Worm (Caenorhabditis elegans) whole organism, L3 larva: ENCODE data around the gene str-151.

Source experiments
- R02D3.7 ChIP-seq: fragments of 150-350 bp; optimal IDR thresholded peaks from 2 replicates; lab custom pipeline; 2014; ENCODE audit warnings: missing biosample characterization, missing genetic modification characterization
- ZK546.5 ChIP-seq: sonication (generic microtip); optimal IDR thresholded peaks from 2 replicates; lab custom pipeline; 2017; ENCODE audit warnings: missing biosample characterization, missing genetic modification characterization
- ama-1 ChIP-seq: fragments of 150-350 bp; optimal IDR thresholded peaks from 2 replicates; lab custom pipeline; 2018
- ceh-16 ChIP-seq: sonication (generic microtip); optimal IDR thresholded peaks from 2 replicates; lab custom pipeline; 2017; ENCODE audit warnings: missing biosample characterization, missing genetic modification characterization
- ceh-82 ChIP-seq: fragments of 150-350 bp; optimal IDR thresholded peaks from 2 replicates; lab custom pipeline; 2014; ENCODE audit warnings: missing biosample characterization, missing genetic modification characterization
- ceh-9 ChIP-seq: sonication (generic microtip); optimal IDR thresholded peaks from 2 replicates; lab custom pipeline; 2018; ENCODE audit warnings: missing biosample characterization, missing genetic modification characterization
- daf-12 ChIP-seq: fragments of 150-350 bp; optimal IDR thresholded peaks from 2 replicates; lab custom pipeline; 2014; ENCODE audit warnings: missing biosample characterization, missing genetic modification reagents, missing genetic modification characterization
- egl-27 ChIP-seq: sonication (generic microtip); optimal IDR thresholded peaks from 4 replicates; lab custom pipeline; 2017; ENCODE audit warnings: missing biosample characterization, missing genetic modification reagents, missing genetic modification characterization
- egl-5 ChIP-seq: fragments of 150-350 bp; optimal IDR thresholded peaks from 2 replicates; lab custom pipeline; 2017; ENCODE audit warnings: missing biosample characterization, missing genetic modification reagents, missing genetic modification characterization, inconsistent platforms
- elt-3 ChIP-seq, 3 experiments: fragments of 150-350 bp in 1 of 3; sonication (generic microtip) in 2 of 3; optimal IDR thresholded peaks; 2 replicates in 2 of 3; 4 replicates in 1 of 3; lab custom pipeline; 2014 to 2017; ENCODE audit warnings: missing biosample characterization in 3 of 3, missing genetic modification characterization in 3 of 3
- fos-1 ChIP-seq: fragments of 150-350 bp; optimal IDR thresholded peaks from 2 replicates; lab custom pipeline; 2014; ENCODE audit warnings: missing biosample characterization, missing genetic modification characterization
- jun-1 ChIP-seq: fragments of 150-350 bp; optimal IDR thresholded peaks from 2 replicates; lab custom pipeline; 2014; ENCODE audit warnings: missing biosample characterization, missing genetic modification reagents, missing genetic modification characterization
- lin-15B ChIP-seq: fragments of 150-350 bp; optimal IDR thresholded peaks from 2 replicates; lab custom pipeline; 2014; ENCODE audit warnings: missing biosample characterization, missing genetic modification characterization
- lsy-12 ChIP-seq: sonication (generic microtip); optimal IDR thresholded peaks from 2 replicates; lab custom pipeline; 2016; ENCODE audit warnings: mild to moderate bottlenecking, missing genetic modification characterization, missing compliant biosample characterization
- mdl-1 ChIP-seq: fragments of 150-350 bp; optimal IDR thresholded peaks from 2 replicates; lab custom pipeline; 2014; ENCODE audit warnings: missing biosample characterization, missing genetic modification characterization
- mml-1 ChIP-seq: fragments of 150-350 bp; sonication (generic microtip); optimal IDR thresholded peaks from 3 replicates; lab custom pipeline; 2014; ENCODE audit warnings: missing biosample characterization, missing genetic modification characterization
- nfya-1 ChIP-seq: sonication (generic microtip); optimal IDR thresholded peaks from 2 replicates; lab custom pipeline; 2017; ENCODE audit warnings: missing genetic modification characterization, mild to moderate bottlenecking, missing compliant biosample characterization, antibody characterized with exemption, moderate library complexity; ENCODE audit not compliant: insufficient read depth
- nhr-11 ChIP-seq: fragments of 150-350 bp; optimal IDR thresholded peaks from 2 replicates; lab custom pipeline; 2014; ENCODE audit warnings: missing biosample characterization, missing genetic modification characterization
- nhr-12 ChIP-seq: fragments of 150-350 bp; optimal IDR thresholded peaks from 2 replicates; lab custom pipeline; 2014; ENCODE audit warnings: missing biosample characterization, missing genetic modification characterization
- nhr-237 ChIP-seq: fragments of 150-350 bp; optimal IDR thresholded peaks from 2 replicates; lab custom pipeline; 2014; ENCODE audit warnings: missing biosample characterization, missing genetic modification characterization
- nhr-25 ChIP-seq: sonication (generic microtip); optimal IDR thresholded peaks from 2 replicates; lab custom pipeline; 2017; ENCODE audit warnings: missing biosample characterization, missing genetic modification characterization
- nhr-28 ChIP-seq: fragments of 150-350 bp; optimal IDR thresholded peaks from 2 replicates; lab custom pipeline; 2014; ENCODE audit warnings: missing biosample characterization, missing genetic modification characterization
- nhr-43 ChIP-seq: sonication (generic microtip); optimal IDR thresholded peaks from 2 replicates; lab custom pipeline; 2016; ENCODE audit warnings: mild to moderate bottlenecking, missing genetic modification characterization, missing compliant biosample characterization; ENCODE audit not compliant: poor library complexity, severe bottlenecking
- nhr-67 ChIP-seq: fragments of 150-350 bp; optimal IDR thresholded peaks from 2 replicates; lab custom pipeline; 2014; ENCODE audit warnings: missing biosample characterization, missing genetic modification characterization
- nhr-76 ChIP-seq: fragments of 150-350 bp; sonication (generic microtip); optimal IDR thresholded peaks from 5 replicates; lab custom pipeline; 2014; ENCODE audit warnings: missing biosample characterization, missing genetic modification characterization
- pha-4 ChIP-seq: fragments of 150-350 bp; optimal IDR thresholded peaks from 2 replicates; lab custom pipeline; 2014; ENCODE audit warnings: missing biosample characterization, missing genetic modification reagents, missing genetic modification characterization
- pqm-1 ChIP-seq: fragments of 150-350 bp; optimal IDR thresholded peaks from 2 replicates; lab custom pipeline; 2017; ENCODE audit warnings: missing biosample characterization, missing genetic modification characterization, inconsistent platforms
- sea-2 ChIP-seq: fragments of 150-350 bp; sonication (generic microtip); optimal IDR thresholded peaks from 4 replicates; lab custom pipeline; 2014; ENCODE audit warnings: missing biosample characterization, missing genetic modification reagents, missing genetic modification characterization
- snpc-4 ChIP-seq: fragments of 150-350 bp; optimal IDR thresholded peaks from 2 replicates; lab custom pipeline; 2014; ENCODE audit warnings: missing biosample characterization, missing genetic modification characterization
- tbx-2 ChIP-seq: sonication (generic microtip); optimal IDR thresholded peaks from 2 replicates; lab custom pipeline; 2016; ENCODE audit warnings: mild to moderate bottlenecking, missing genetic modification characterization, missing compliant biosample characterization
- unc-39 ChIP-seq: sonication (generic microtip); optimal IDR thresholded peaks from 4 replicates; lab custom pipeline; 2017; ENCODE audit warnings: missing biosample characterization, missing genetic modification characterization
- unc-62 ChIP-seq: fragments of 150-350 bp; sonication (generic microtip); optimal IDR thresholded peaks from 4 replicates; lab custom pipeline; 2014; ENCODE audit warnings: missing biosample characterization, missing genetic modification reagents, missing genetic modification characterization
- zag-1 ChIP-seq: fragments of 150-350 bp; optimal IDR thresholded peaks from 2 replicates; lab custom pipeline; 2014; ENCODE audit warnings: missing biosample characterization, missing genetic modification characterization
- ztf-11 ChIP-seq: fragments of 150-350 bp; optimal IDR thresholded peaks from 2 replicates; lab custom pipeline; 2014; ENCODE audit warnings: missing biosample characterization, missing genetic modification characterization
- ztf-4 ChIP-seq: fragments of 150-350 bp; optimal IDR thresholded peaks from 2 replicates; lab custom pipeline; 2014; ENCODE audit warnings: missing biosample characterization, missing genetic modification characterization

str-151 gene

DNA sequence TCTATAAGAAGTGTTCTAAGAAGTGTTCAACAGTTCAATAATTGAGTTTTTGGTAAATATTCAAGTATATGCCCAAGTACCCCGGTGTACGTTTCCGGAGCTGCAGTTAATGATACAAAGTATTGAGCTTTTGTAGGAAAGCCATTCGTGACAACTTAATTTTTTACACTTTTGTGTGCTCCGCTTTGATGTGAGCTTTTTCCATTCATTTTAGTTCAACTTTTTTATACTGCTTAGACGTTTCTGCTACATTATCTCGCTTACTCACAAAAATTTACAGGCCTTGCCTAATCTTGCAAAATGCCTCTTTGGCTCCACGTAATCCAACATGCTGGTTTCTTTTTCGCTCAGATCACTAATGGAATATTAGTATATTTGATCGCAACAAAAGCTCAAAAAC lies at the start of gene str-151:
Gene str-151 (plus strand): TSS at position 301 of the 400 bp plus-strand sequence.
- TF ChIP-seq nfya-1 (tag; lab: Kevin White, UChicago) (no peak), egl-27 (tag; lab: Kevin White, UChicago) (no peak), jun-1 (tag; lab: Kevin White, UChicago) (no peak), unc-62 (GFP tag; lab: Kevin White, UChicago) (no peak), pha-4 (tag; lab: Kevin White, UChicago) (no peak), nhr-28 (tag; lab: Kevin White, UChicago) (no peak), lin-15B (tag; lab: Kevin White, UChicago) (no peak), nhr-76 (tag; lab: Kevin White, UChicago) (no peak), nhr-67 (tag; lab: Kevin White, UChicago) (no peak), sea-2 (GFP tag; lab: Kevin White, UChicago) (no peak), ztf-4 (tag; lab: Kevin White, UChicago) (no peak), ZK546.5 (no peak), R02D3.7 (no peak), ztf-11 (tag; lab: Kevin White, UChicago) (no peak), nhr-12 (tag; lab: Kevin White, UChicago) (no peak)

DNA sequence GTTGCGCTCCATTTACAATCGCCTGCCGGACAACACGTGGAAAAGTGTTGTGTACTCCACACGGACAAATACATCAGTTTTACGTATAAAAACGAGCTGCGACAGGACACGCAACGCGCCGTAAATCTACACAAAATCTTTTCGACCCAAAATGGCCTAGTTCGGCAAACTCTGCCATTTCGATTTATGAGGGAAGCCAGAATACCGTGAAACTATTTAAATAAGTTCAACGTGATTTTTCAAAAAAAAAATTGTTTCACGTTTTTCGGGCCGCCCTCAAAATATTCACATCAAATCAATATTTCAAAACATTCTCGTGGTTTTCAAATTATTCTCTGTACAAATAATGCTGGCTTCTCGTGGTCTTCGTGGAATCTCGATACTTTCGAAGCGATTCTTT lies 49.1 kb upstream of the str-151 start, which contains the start of gene F36D3.8:
Gene F36D3.8 (plus strand): TSS at position 301 of the 400 bp plus-strand sequence.
- TF ChIP-seq nfya-1 (tag; lab: Kevin White, UChicago) = no peak
- TF ChIP-seq ceh-16 (tag; lab: Kevin White, UChicago) = no peak
- TF ChIP-seq nhr-67 (tag; lab: Kevin White, UChicago) = no peak
- TF ChIP-seq R02D3.7 = no peak
- no peak for TF ChIP-seq mdl-1
- TF ChIP-seq lsy-12 = no peak
- TF ChIP-seq ZK546.5 = no peak
- TF ChIP-seq tbx-2 = no peak
- no peak for TF ChIP-seq nhr-11 (tag; lab: Kevin White, UChicago)
- TF ChIP-seq nhr-25 (tag; lab: Kevin White, UChicago) = no peak
- TF ChIP-seq mml-1 (tag; lab: Kevin White, UChicago) = no peak
- TF ChIP-seq snpc-4 = no peak
- TF ChIP-seq unc-39 (tag; lab: Kevin White, UChicago) = no peak
- no peak for TF ChIP-seq ztf-11 (tag; lab: Kevin White, UChicago)
- no peak for TF ChIP-seq zag-1 (tag; lab: Kevin White, UChicago)
- TF ChIP-seq nhr-237 (tag; lab: Kevin White, UChicago) = no peak
- TF ChIP-seq, all 47 proteins: peak for 0

DNA sequence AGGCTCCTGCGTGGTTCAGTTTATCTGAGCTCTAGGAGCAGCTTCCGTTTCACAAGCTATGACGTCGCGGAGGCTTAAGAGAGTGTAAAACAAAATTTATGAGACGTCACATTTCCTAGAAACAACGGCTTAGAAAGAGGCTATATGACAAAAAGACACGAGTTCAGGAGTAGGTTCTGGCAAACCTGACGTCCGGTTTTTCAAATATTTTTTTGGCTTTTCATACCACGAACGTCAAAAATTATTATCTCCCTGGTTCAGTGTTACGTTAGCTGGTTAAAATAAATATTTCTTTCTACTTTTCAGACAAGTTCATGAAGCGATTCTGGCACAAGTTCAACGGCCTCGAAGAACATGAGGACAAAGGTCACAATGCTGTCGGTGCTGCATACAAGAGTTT lies 48.2 kb upstream of the str-151 start, which contains the start of gene F36D3.16:
Gene F36D3.16 (plus strand): TSS at position 301 of the 400 bp plus-strand sequence.
- no peak for TF ChIP-seq lin-15B (tag; lab: Kevin White, UChicago)
- TF ChIP-seq fos-1 (tag; lab: Kevin White, UChicago) = no peak
- no peak for TF ChIP-seq elt-3 (tag; optimal IDR thresholded peaks at IDR 0.05; lab: Kevin White, UChicago)
- TF ChIP-seq ztf-11 (tag; lab: Kevin White, UChicago) = no peak
- no peak for TF ChIP-seq egl-5
- no peak for TF ChIP-seq nhr-12 (tag; lab: Kevin White, UChicago)
- no peak for TF ChIP-seq pqm-1
- TF ChIP-seq daf-12 (tag; lab: Kevin White, UChicago) = no peak
- no peak for TF ChIP-seq R02D3.7
- TF ChIP-seq nhr-43 (tag; lab: Kevin White, UChicago) = no peak
- no peak for TF ChIP-seq nhr-67 (tag; lab: Kevin White, UChicago)
- no peak for TF ChIP-seq nhr-11 (tag; lab: Kevin White, UChicago)
- TF ChIP-seq jun-1 (tag; lab: Kevin White, UChicago) = no peak

DNA sequence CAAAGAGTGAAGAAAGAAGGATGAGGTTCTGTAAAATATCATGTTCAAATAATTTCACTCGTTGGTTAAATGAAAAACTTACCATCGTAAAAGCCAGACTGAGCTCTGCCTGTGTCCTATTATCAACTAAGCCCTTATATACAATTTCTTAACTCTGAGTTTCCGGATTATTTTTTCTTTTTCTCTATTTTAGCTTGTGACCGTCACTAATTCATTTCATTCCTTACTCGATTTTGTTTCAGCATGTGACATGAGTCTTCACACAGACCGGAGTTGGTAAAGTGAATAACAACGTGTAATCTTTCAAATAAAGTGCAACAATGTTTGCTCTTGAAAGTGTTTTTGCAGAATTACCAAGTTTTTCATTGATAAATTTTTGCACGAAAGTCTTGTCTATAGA lies 42.0 kb upstream of the str-151 start, which contains the start of gene cpr-2:
Gene cpr-2 (minus strand): TSS at position 101 of the 400 bp plus-strand sequence.
- TF ChIP-seq tbx-2 (no peak), ztf-11 (tag; lab: Kevin White, UChicago) (no peak), ceh-82 (tag; lab: Kevin White, UChicago) (no peak), ceh-9 (no peak), nhr-25 (tag; lab: Kevin White, UChicago) (no peak), nhr-76 (tag; lab: Kevin White, UChicago) (no peak), nhr-43 (tag; lab: Kevin White, UChicago) (no peak), nhr-11 (tag; lab: Kevin White, UChicago) (no peak), ama-1 (lab: Kevin White, UChicago) (no peak), nhr-237 (tag; lab: Kevin White, UChicago) (no peak), snpc-4 (no peak), elt-3 (tag; optimal IDR thresholded peaks at IDR 0.05; lab: Kevin White, UChicago) (no peak), unc-39 (tag; lab: Kevin White, UChicago) (no peak), sea-2 (GFP tag; lab: Kevin White, UChicago) (no peak)
- TF ChIP-seq, all 47 proteins: peak for 0
